Fruit fly (Drosophila melanogaster): ENCODE measurements around the gene beta-Spec.

The beta-Spec gene

dm6 chrX:17658207-17659118, 1.3 kb downstream of the beta-Spec start (continued):
- no peak for TF ChIP-seq Sry-δ (GFP tag; optimal IDR thresholded peaks at IDR 0.05)
- TF ChIP-seq CG6654 (GFP tag; optimal IDR thresholded peaks at IDR 0.05) = no peak
- no peak for TF ChIP-seq mam (GFP tag; optimal IDR thresholded peaks at IDR 0.05)
- peak; percentile 3 for TF ChIP-seq CG12071 (GFP tag; optimal IDR thresholded peaks at IDR 0.05)
- no peak for TF ChIP-seq Dip3 (GFP tag; optimal IDR thresholded peaks at IDR 0.05)
- TF ChIP-seq CG14965 (GFP tag; optimal IDR thresholded peaks at IDR 0.05; ENCODE audit: borderline replicate concordance) = no peak
- no peak for TF ChIP-seq MESR4 (GFP tag; optimal IDR thresholded peaks at IDR 0.05)
- 0 out of 2 replicates have a peak, but pooled peaks have one; percentile 34 for TF ChIP-seq CG32767 (GFP tag; IDR thresholded peaks at IDR 0.05)
- TF ChIP-seq CG2678 (tag; optimal IDR thresholded peaks at IDR 0.05) = no peak
- TF ChIP-seq trem (tag; optimal IDR thresholded peaks at IDR 0.05) = no peak
- no peak for TF ChIP-seq toy (GFP tag; IDR thresholded peaks at IDR 0.05)
- TF ChIP-seq ci (GFP tag; IDR thresholded peaks at IDR 0.05) = peak; percentile 48; the same call in 1 of the 3 replicates
- TF ChIP-seq twi (tag; optimal IDR thresholded peaks at IDR 0.05) = no peak
- no peak for TF ChIP-seq bigmax (GFP tag; optimal IDR thresholded peaks at IDR 0.05)
- no peak for TF ChIP-seq CG10274 (GFP tag; optimal IDR thresholded peaks at IDR 0.05)
- TF ChIP-seq CG13424 (tag; optimal IDR thresholded peaks at IDR 0.05) = no peak
- TF ChIP-seq nom (GFP tag; optimal IDR thresholded peaks at IDR 0.05) = no peak
- no peak for TF ChIP-seq CG4424 (GFP tag; optimal IDR thresholded peaks at IDR 0.05)
- no peak for TF ChIP-seq Dp (GFP tag; optimal IDR thresholded peaks at IDR 0.05)
- TF ChIP-seq CG8388 (GFP tag; optimal IDR thresholded peaks at IDR 0.05) = no peak
- no peak for TF ChIP-seq CG13775 (GFP tag; optimal IDR thresholded peaks at IDR 0.05)
- TF ChIP-seq pnt (GFP tag; optimal IDR thresholded peaks at IDR 0.05) = no peak
- no peak for TF ChIP-seq CG4854 (GFP tag; optimal IDR thresholded peaks at IDR 0.05)
- TF ChIP-seq Xrp1 (GFP tag; IDR thresholded peaks at IDR 0.05) = no peak
- no peak for TF ChIP-seq CG8359 (GFP tag; optimal IDR thresholded peaks at IDR 0.05; ENCODE audit: borderline replicate concordance)
- TF ChIP-seq CG15696 (tag; optimal IDR thresholded peaks at IDR 0.05) = no peak
- TF ChIP-seq CG7839 (tag; optimal IDR thresholded peaks at IDR 0.05) = no peak
- no peak for TF ChIP-seq CG4282 (GFP tag; optimal IDR thresholded peaks at IDR 0.05)
- no peak for TF ChIP-seq CG12744 (GFP tag; optimal IDR thresholded peaks at IDR 0.05)
- TF ChIP-seq Hr3 (GFP tag; optimal IDR thresholded peaks at IDR 0.05) = no peak
- peak; percentile 74 for TF ChIP-seq cg (GFP tag; optimal IDR thresholded peaks at IDR 0.05)
- TF ChIP-seq CG11504 (tag; optimal IDR thresholded peaks at IDR 0.05) = no peak
- peak; percentile 4 for TF ChIP-seq Nf-YC (tag; optimal IDR thresholded peaks at IDR 0.05)
- no peak for TF ChIP-seq psq (GFP tag; optimal IDR thresholded peaks at IDR 0.05)
- TF ChIP-seq fru (optimal IDR thresholded peaks at IDR 0.05) = no peak
- TF ChIP-seq CG32532 (GFP tag; IDR thresholded peaks at IDR 0.05) = peak; percentile 39; the same call in 1 of the 2 replicates
- no peak for TF ChIP-seq Sry-β (GFP tag; optimal IDR thresholded peaks at IDR 0.05)
- TF ChIP-seq crc (GFP tag; optimal IDR thresholded peaks at IDR 0.05) = no peak
- TF ChIP-seq ara (GFP tag; IDR thresholded peaks at IDR 0.05) = no peak
- TF ChIP-seq Bdp1 (GFP tag; optimal IDR thresholded peaks at IDR 0.05) = no peak
- no peak for TF ChIP-seq jing (GFP tag; optimal IDR thresholded peaks at IDR 0.05)
- no peak for TF ChIP-seq Fer3 (tag; optimal IDR thresholded peaks at IDR 0.05)
- TF ChIP-seq wor (GFP tag; IDR thresholded peaks at IDR 0.05) = no peak
- TF ChIP-seq Oli (tag; optimal IDR thresholded peaks at IDR 0.05) = no peak
- no peak for TF ChIP-seq kay (GFP tag; optimal IDR thresholded peaks at IDR 0.05)
- TF ChIP-seq CG18599 (GFP tag; optimal IDR thresholded peaks at IDR 0.05) = no peak
- TF ChIP-seq CG10565 (GFP tag; optimal IDR thresholded peaks at IDR 0.05) = no peak
- TF ChIP-seq pzg (GFP tag; optimal IDR thresholded peaks at IDR 0.05) = no peak
- no peak for TF ChIP-seq crp (GFP tag; optimal IDR thresholded peaks at IDR 0.05)
